Worm (Caenorhabditis elegans): ENCODE data around the gene gei-13.

gei-13 gene

ce11 chrIII:9614211-9614610 lies 22.7 kb downstream of the gei-13 start, which contains the start of the genes pri-1 and F58A4.6:
TSS of gene pri-1 (minus strand) at chrIII:9614281.
TSS of gene F58A4.6 (plus strand) at chrIII:9614482.
- no peak for TF ChIP-seq elt-1 (tag; optimal IDR thresholded peaks at IDR 0.05)
- TF ChIP-seq ama-1 (optimal IDR thresholded peaks at IDR 0.05) = no peak
- no peak for TF ChIP-seq hmg-11 (tag; optimal IDR thresholded peaks at IDR 0.05)
- TF ChIP-seq jun-1 (tag; optimal IDR thresholded peaks at IDR 0.05) = no peak
- TF ChIP-seq sea-2 (GFP tag; optimal IDR thresholded peaks at IDR 0.05) = no peak
- TF ChIP-seq ztf-11 (tag; optimal IDR thresholded peaks at IDR 0.05) = no peak
- TF ChIP-seq fos-1 (tag; optimal IDR thresholded peaks at IDR 0.05) = no peak
- no peak for TF ChIP-seq snpc-4 (tag; optimal IDR thresholded peaks at IDR 0.05)
- no peak for TF ChIP-seq ceh-28 (tag; optimal IDR thresholded peaks at IDR 0.05)
- peak; percentile 43 for TF ChIP-seq nhr-23 (tag; optimal IDR thresholded peaks at IDR 0.05)
- no peak for TF ChIP-seq lsy-12 (tag; optimal IDR thresholded peaks at IDR 0.05)
- no peak for TF ChIP-seq elt-2 (tag; optimal IDR thresholded peaks at IDR 0.05)
- TF ChIP-seq skn-1 (tag; optimal IDR thresholded peaks at IDR 0.05) = no peak
- no peak for TF ChIP-seq aly-2 (tag; optimal IDR thresholded peaks at IDR 0.05)
- peak; percentile 45 for TF ChIP-seq nfya-1 (tag; optimal IDR thresholded peaks at IDR 0.05; ENCODE audit: insufficient read depth)
- no peak for TF ChIP-seq nhr-237 (tag; optimal IDR thresholded peaks at IDR 0.05)
- TF ChIP-seq ztf-4 (tag; optimal IDR thresholded peaks at IDR 0.05) = no peak
- TF ChIP-seq lin-15B (tag; optimal IDR thresholded peaks at IDR 0.05) = peak; percentile 48
- no peak for TF ChIP-seq R02D3.7 (tag; optimal IDR thresholded peaks at IDR 0.05)
- no peak for TF ChIP-seq fkh-10 (GFP tag; optimal IDR thresholded peaks at IDR 0.05)
- no peak for TF ChIP-seq egl-27 (tag; optimal IDR thresholded peaks at IDR 0.05)
- TF ChIP-seq fkh-2 (tag; optimal IDR thresholded peaks at IDR 0.05) = no peak
- TF ChIP-seq nhr-25 (tag; optimal IDR thresholded peaks at IDR 0.05) = peak; percentile 2
- no peak for TF ChIP-seq nhr-11 (tag; optimal IDR thresholded peaks at IDR 0.05)

DNA sequence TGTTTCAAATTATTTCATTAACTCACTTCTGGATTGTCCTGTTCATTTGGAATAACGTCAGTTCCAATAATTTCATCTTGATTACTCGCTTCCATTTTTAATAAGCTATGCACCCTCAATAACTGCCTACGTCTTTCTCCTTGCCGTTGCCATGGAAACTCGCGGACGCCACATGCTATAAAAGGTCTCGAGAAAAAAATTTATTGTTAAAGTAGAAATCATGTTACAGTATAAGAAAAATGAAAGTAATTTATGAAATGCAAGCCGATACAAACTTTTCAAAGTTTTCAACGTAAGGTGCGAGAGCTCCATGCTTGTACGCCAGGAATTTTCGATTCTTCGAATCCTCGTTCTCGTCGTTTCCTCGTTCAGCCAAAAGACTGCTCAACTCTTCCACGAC lies 24.8 kb downstream of the gei-13 start, which contains the start of gene bbs-4:
TSS of gene bbs-4 (minus strand) at position 101 of the 400 bp plus-strand sequence.
- TF ChIP-seq mdl-1 (tag; optimal IDR thresholded peaks at IDR 0.05) (no peak), elt-3 (tag; optimal IDR thresholded peaks at IDR 0.05) (no peak), elt-2 (tag; optimal IDR thresholded peaks at IDR 0.05) (no peak), eor-1 (tag; optimal IDR thresholded peaks at IDR 0.05) (no peak), nhr-23 (tag; optimal IDR thresholded peaks at IDR 0.05) (no peak), nhr-67 (tag; optimal IDR thresholded peaks at IDR 0.05) (no peak), nhr-28 (tag; optimal IDR thresholded peaks at IDR 0.05) (no peak), ceh-28 (tag; optimal IDR thresholded peaks at IDR 0.05) (no peak), unc-62 (GFP tag; optimal IDR thresholded peaks at IDR 0.05) (no peak), nhr-25 (tag; optimal IDR thresholded peaks at IDR 0.05) (no peak), fos-1 (tag; optimal IDR thresholded peaks at IDR 0.05) (no peak), nhr-77 (tag; optimal IDR thresholded peaks at IDR 0.05) (no peak), lsy-12 (tag; optimal IDR thresholded peaks at IDR 0.05) (no peak), daf-12 (tag; optimal IDR thresholded peaks at IDR 0.05) (no peak), ceh-82 (tag; optimal IDR thresholded peaks at IDR 0.05) (no peak), lin-39 (tag; optimal IDR thresholded peaks at IDR 0.05) (no peak), elt-1 (tag; optimal IDR thresholded peaks at IDR 0.05) (no peak), egl-5 (tag; optimal IDR thresholded peaks at IDR 0.05) (no peak)

DNA sequence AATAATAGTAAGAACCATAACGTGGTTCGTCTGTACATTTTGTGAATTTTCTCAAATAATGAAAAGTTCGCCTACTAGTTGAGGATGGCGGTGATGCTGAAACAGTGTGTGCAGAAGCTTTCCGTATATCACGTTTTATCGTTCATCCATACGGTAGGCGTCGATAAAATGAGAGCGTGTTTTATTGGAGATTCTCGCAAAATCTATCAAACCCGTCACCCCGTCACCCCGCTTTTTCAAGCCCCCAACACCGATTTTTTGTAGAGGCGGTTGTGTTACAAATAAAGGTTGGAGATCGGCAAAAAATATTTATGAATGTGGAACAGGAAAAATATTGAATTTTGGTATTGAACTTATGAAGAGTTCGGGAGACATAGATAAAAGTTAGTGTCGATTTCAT lies 28.3 kb downstream of the gei-13 start, which contains the start of gene clec-161:
TSS of gene clec-161 (minus strand) at position 101 of the 400 bp plus-strand sequence.
- TF ChIP-seq ZK546.5 (tag; optimal IDR thresholded peaks at IDR 0.05) (no peak), nhr-77 (tag; optimal IDR thresholded peaks at IDR 0.05) (no peak), snpc-4 (tag; optimal IDR thresholded peaks at IDR 0.05) (no peak), elt-2 (tag; optimal IDR thresholded peaks at IDR 0.05) (no peak), jun-1 (tag; optimal IDR thresholded peaks at IDR 0.05) (no peak), ceh-28 (tag; optimal IDR thresholded peaks at IDR 0.05) (no peak), lin-15B (tag; optimal IDR thresholded peaks at IDR 0.05) (no peak), aly-2 (tag; optimal IDR thresholded peaks at IDR 0.05) (no peak), skn-1 (tag; optimal IDR thresholded peaks at IDR 0.05) (no peak), mdl-1 (tag; optimal IDR thresholded peaks at IDR 0.05) (no peak), nhr-237 (tag; optimal IDR thresholded peaks at IDR 0.05) (no peak)

- no peak for TF ChIP-seq aly-2 (tag; optimal IDR thresholded peaks at IDR 0.05)
- no peak for TF ChIP-seq nhr-11 (tag; optimal IDR thresholded peaks at IDR 0.05)
- TF ChIP-seq skn-1 (tag; optimal IDR thresholded peaks at IDR 0.05) = no peak
- no peak for TF ChIP-seq zag-1 (tag; optimal IDR thresholded peaks at IDR 0.05)
- no peak for TF ChIP-seq ceh-28 (tag; optimal IDR thresholded peaks at IDR 0.05)
- no peak for TF ChIP-seq jun-1 (tag; optimal IDR thresholded peaks at IDR 0.05)
- TF ChIP-seq mml-1 (tag; optimal IDR thresholded peaks at IDR 0.05) = no peak
- TF ChIP-seq ceh-9 (tag; optimal IDR thresholded peaks at IDR 0.05) = no peak
- TF ChIP-seq elt-1 (tag; optimal IDR thresholded peaks at IDR 0.05) = no peak
- TF ChIP-seq nhr-23 (tag; optimal IDR thresholded peaks at IDR 0.05) = no peak
- no peak for TF ChIP-seq ama-1 (optimal IDR thresholded peaks at IDR 0.05)
- no peak for TF ChIP-seq nhr-237 (tag; optimal IDR thresholded peaks at IDR 0.05)
- TF ChIP-seq unc-39 (tag; optimal IDR thresholded peaks at IDR 0.05) = no peak
- no peak for TF ChIP-seq nhr-67 (tag; optimal IDR thresholded peaks at IDR 0.05)
- TF ChIP-seq eor-1 (tag; optimal IDR thresholded peaks at IDR 0.05) = no peak
- TF ChIP-seq tbx-2 (tag; optimal IDR thresholded peaks at IDR 0.05) = no peak
These were observed 36.3 kb downstream of the gei-13 start, which contains the start of gene F58A4.2 for ce11 chrIII:9600645-9601044. TSS of gene F58A4.2 (minus strand) at chrIII:9600745.
